Worm (Caenorhabditis elegans) whole organism, L4 larva: Measurements from ENCODE around the gene Y11D7A.7.

Experiments used
- nhr-76 ChIP-seq: fragments of 150-350 bp; optimal IDR thresholded peaks from 2 replicates; lab custom pipeline; 2014; ENCODE audit warnings: missing biosample characterization, missing genetic modification characterization
- nhr-77 ChIP-seq: fragments of 150-350 bp; optimal IDR thresholded peaks from 2 replicates; lab custom pipeline; 2014; ENCODE audit warnings: missing biosample characterization, missing genetic modification characterization

ce11 chrIV:9266464-9266863, 17.1 kb downstream of the Y11D7A.7 start, which contains the start of gene Y11D7A.19:
- TF ChIP-seq nhr-77 (tag; lab: Kevin White, UChicago) = no peak
- no peak for TF ChIP-seq nhr-76 (tag; lab: Kevin White, UChicago)
